Fruit fly (Drosophila melanogaster): ENCODE results near the gene M1BP.

The M1BP gene

DNA sequence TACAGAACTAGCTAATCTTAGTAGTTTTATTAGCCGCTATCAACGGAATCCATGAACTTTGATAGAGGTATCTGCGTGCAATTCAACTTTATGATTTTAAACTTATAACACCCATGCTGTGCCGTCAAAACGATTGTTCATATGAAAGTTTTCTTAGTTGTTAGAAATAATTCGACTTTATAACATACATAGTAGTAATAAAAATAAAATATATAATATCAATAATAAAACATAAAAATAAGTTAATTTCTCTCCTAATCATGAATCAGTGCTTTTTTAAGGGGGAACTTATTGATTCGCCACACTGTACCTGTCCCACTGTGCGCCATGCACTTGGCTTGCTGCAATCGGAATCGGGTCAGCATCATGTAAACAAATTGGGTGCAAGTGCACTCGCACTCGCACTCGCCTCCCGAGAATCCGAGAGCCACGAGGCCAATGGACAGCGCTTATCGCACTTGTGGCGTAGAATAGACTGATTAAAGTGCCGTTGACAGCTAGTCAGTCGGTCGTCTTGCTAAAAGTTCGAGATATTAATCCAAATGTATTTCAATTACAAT, 19.5 kb downstream of the M1BP start (continued):
- 0 out of 3 replicates have a peak, but pooled peaks have one; percentile 23 for TF ChIP-seq CG2889 (GFP tag; IDR thresholded peaks at IDR 0.05)
- 0 out of 2 replicates have a peak, but pooled peaks have one; percentile 28 for TF ChIP-seq CG10959 (GFP tag; IDR thresholded peaks at IDR 0.05)
- TF ChIP-seq Drgx (GFP tag; IDR thresholded peaks at IDR 0.05): peak; percentile 4; the same call in 1 of the 2 replicates
- TF ChIP-seq Asciz (GFP tag; optimal IDR thresholded peaks at IDR 0.05): peak; percentile 41

dm6 chr3R:8707166-8707565, 24.3 kb downstream of the M1BP start:
- TF ChIP-seq p53 (GFP tag; optimal IDR thresholded peaks at IDR 0.05) (no peak), ci (GFP tag; IDR thresholded peaks at IDR 0.05) (peak; percentile 47; the same call in 1 of the 3 replicates), CG16815 (GFP tag; optimal IDR thresholded peaks at IDR 0.05) (no peak), CG10431 (GFP tag; optimal IDR thresholded peaks at IDR 0.05) (no peak), Antp (GFP tag; optimal IDR thresholded peaks at IDR 0.05) (no peak), chn (GFP tag; optimal IDR thresholded peaks at IDR 0.05) (peak; percentile 68), cg (GFP tag; optimal IDR thresholded peaks at IDR 0.05) (peak; percentile 42), CG17359 (tag; optimal IDR thresholded peaks at IDR 0.05) (peak; percentile 81), inv (GFP tag; IDR thresholded peaks at IDR 0.05; ENCODE audit: partially characterized antibody) (no peak), ttk (GFP tag; IDR thresholded peaks at IDR 0.05) (0 out of 2 replicates have a peak, but pooled peaks have one; percentile 22), CG3065 (GFP tag; optimal IDR thresholded peaks at IDR 0.05) (peak; percentile 78)

DNA sequence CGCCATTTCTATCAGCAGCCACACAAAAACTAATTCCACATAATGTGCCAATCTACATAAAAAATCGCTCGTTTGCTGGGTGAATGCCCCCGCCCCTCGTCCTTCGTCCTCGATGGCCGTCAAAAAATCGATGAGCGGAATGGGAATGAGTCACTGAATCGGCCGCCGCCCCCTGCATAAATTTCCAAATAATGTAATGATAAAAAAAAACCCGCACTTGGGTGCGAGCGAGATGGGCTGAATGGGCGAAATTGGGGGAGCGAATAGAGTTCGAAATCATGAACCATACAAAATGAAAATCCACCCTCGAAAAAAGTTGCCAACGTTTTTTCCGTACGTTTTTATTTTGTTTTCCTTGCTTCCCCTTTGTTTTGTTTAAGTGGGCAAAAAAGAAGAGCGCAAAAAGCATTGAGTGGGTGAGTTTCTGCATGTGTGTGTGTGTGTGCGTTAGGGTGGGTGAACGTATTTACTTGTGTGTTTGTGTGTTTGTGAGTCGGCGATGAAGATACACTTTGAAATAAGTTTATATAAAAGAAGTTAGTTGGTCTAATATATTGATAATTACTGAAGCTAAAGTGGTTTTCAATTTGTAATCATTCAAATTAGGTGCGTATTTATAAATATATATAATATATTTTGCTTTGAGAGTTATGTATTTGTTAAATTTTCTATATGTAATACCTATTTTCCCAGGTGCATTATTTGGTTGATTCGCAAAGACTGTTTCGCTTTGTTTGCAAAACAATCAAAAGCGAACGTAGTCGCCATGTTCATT, 26.0 kb downstream of the M1BP start:
- TF ChIP-seq z (GFP tag; IDR thresholded peaks at IDR 0.05) (peak; percentile 77; the same call in 2 of the 3 replicates), CG12071 (GFP tag; optimal IDR thresholded peaks at IDR 0.05) (no peak), hbn (GFP tag; IDR thresholded peaks at IDR 0.05; ENCODE audit: partially characterized antibody) (no peak), Mrtf (GFP tag; IDR thresholded peaks at IDR 0.05) (0 out of 3 replicates have a peak, but pooled peaks have one; percentile 16), dimm (GFP tag; IDR thresholded peaks at IDR 0.05) (no peak), Gug (GFP tag; IDR thresholded peaks at IDR 0.05) (no peak), CG2199 (GFP tag; IDR thresholded peaks at IDR 0.05) (no peak), tgo (GFP tag; IDR thresholded peaks at IDR 0.05) (no peak), Hmr (GFP tag; optimal IDR thresholded peaks at IDR 0.05) (no peak), CG17186 (GFP tag; optimal IDR thresholded peaks at IDR 0.05) (no peak), gfzf (GFP tag; optimal IDR thresholded peaks at IDR 0.05) (no peak), CG43689 (GFP tag; IDR thresholded peaks at IDR 0.05) (no peak), tio (GFP tag; optimal IDR thresholded peaks at IDR 0.05) (no peak), cg (GFP tag; optimal IDR thresholded peaks at IDR 0.05) (peak; percentile 59), CG4328 (GFP tag; optimal IDR thresholded peaks at IDR 0.05) (no peak), CG8290 (GFP tag; optimal IDR thresholded peaks at IDR 0.05) (no peak), CG8290 (tag; optimal IDR thresholded peaks at IDR 0.05) (no peak), bsh (GFP tag; optimal IDR thresholded peaks at IDR 0.05) (peak in 1 of 2 experiments; percentile 21), Adf1 (GFP tag; IDR thresholded peaks at IDR 0.05) (no peak), CG7839 (tag; optimal IDR thresholded peaks at IDR 0.05) (peak; percentile 22), CG15073 (GFP tag; optimal IDR thresholded peaks at IDR 0.05) (no peak), sr (GFP tag; IDR thresholded peaks at IDR 0.05) (peak; percentile 59), Jarid2 (GFP tag; optimal IDR thresholded peaks at IDR 0.05) (no peak), zfh1 (GFP tag; IDR thresholded peaks at IDR 0.05) (no peak), chn (GFP tag; optimal IDR thresholded peaks at IDR 0.05) (no peak), toy (GFP tag; IDR thresholded peaks at IDR 0.05) (no peak), Dbx (GFP tag; IDR thresholded peaks at IDR 0.05) (no peak), Hr39 (optimal IDR thresholded peaks at IDR 0.05) (no peak), CG10267 (tag; optimal IDR thresholded peaks at IDR 0.05) (peak; percentile 3), abd-A (tag; optimal IDR thresholded peaks at IDR 0.05) (peak; percentile 93), sens (GFP tag) (peak; percentile 64), sug (tag; optimal IDR thresholded peaks at IDR 0.05) (no peak), Optix (GFP tag; IDR thresholded peaks at IDR 0.05) (no peak), CG31365 (tag; optimal IDR thresholded peaks at IDR 0.05) (no peak)

Data from whole organism, embryonic.